Worm (Caenorhabditis elegans) whole organism, L4/young adult: Measurements from ENCODE around the gene F49E11.7.

Experiments used
- W03F9.2 ChIP-seq: fragments of 150-350 bp; optimal IDR thresholded peaks from 2 replicates; lab custom pipeline; 2014; ENCODE audit warnings: missing biosample characterization, missing genetic modification characterization
- dao-5 ChIP-seq: sonication (generic microtip); optimal IDR thresholded peaks from 2 replicates; lab custom pipeline; 2016; ENCODE audit warnings: missing genotype, missing genetic modification characterization, moderate library complexity, missing compliant biosample characterization
- him-1 ChIP-seq: sonication (generic microtip); optimal IDR thresholded peaks from 2 replicates; lab custom pipeline; 2016; ENCODE audit warnings: missing genotype, missing genetic modification reagents, missing genetic modification characterization, missing compliant biosample characterization

ce11 chrIV:13059284-13059683 lies 6.6 kb downstream of the F49E11.7 start, which contains the start of gene scl-3:
- TF ChIP-seq dao-5 (tag; lab: Kevin White, UChicago) (no peak), him-1 (tag; lab: Kevin White, UChicago) (no peak), W03F9.2 (tag; lab: Kevin White, UChicago) (no peak)
